Fruit fly (Drosophila melanogaster) whole organism, pupa: Measurements from ENCODE around the gene CG43169.

Experiments
- Ets98B ChIP-seq: fragments of 200-800 bp; sonication (Bioruptor generic); IDR thresholded peaks from 2 replicates; pipeline ENCODE4 v1.3.6; 2022; ENCODE audit warnings: missing biosample characterization, missing genetic modification characterization
- Snoo ChIP-seq: fragments of 200-800 bp; sonication (Bioruptor generic); optimal IDR thresholded peaks from 3 replicates; lab custom pipeline; 2017; ENCODE audit warnings: missing biosample characterization, mild to moderate bottlenecking, missing genetic modification characterization, inconsistent platforms

DNA sequence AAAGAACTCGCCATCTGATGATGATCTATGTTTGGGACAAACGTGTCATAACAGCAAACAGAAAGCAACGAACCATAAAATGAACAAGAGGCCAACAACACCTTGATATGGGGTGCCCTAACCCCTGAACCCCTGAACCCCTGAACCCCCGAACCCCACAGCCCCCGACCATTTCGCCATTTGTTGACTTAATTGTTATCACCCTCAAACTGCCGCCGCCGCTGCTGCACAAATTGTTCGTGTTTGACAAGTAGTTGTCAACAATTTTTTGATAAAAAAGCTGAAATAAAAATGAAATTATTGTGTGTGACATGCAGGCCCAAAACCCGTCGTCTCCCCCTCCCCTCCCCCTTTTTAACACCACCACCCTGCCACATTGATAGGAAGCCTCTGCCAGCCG is 15.4 kb downstream of the CG43169 start:
- TF ChIP-seq Snoo (tag; lab: Kevin White, UChicago) (no peak), Ets98B (GFP tag; lab: Robert Waterston, UW) (no peak)
